Fruit fly (Drosophila melanogaster) whole organism, embryonic: ENCODE data around the gene CG15914.

ENCODE experiments used
- B-H1 ChIP-seq: fragments of 200-800 bp; sonication (Bioruptor generic); IDR thresholded peaks from 3 replicates; pipeline ENCODE4 v1.3.6; 2022; ENCODE audit warnings: missing biosample characterization, missing genetic modification characterization
- BEAF-32 ChIP-seq: fragments of 200-800 bp; sonication (Bioruptor generic); optimal IDR thresholded peaks from 3 replicates; lab custom pipeline; 2017; ENCODE audit warnings: missing biosample characterization, missing genetic modification characterization, mild to moderate bottlenecking, moderate library complexity, missing genetic modification reagents
- CG10267 ChIP-seq: fragments of 200-800 bp; sonication (Bioruptor generic); optimal IDR thresholded peaks from 2 replicates; lab custom pipeline; 2018; ENCODE audit warnings: missing biosample characterization, mild to moderate bottlenecking, missing genetic modification characterization, moderate library complexity
- CG13296 ChIP-seq: fragments of 200-800 bp; sonication (Bioruptor generic); optimal IDR thresholded peaks from 3 replicates; lab custom pipeline; 2018; ENCODE audit warnings: missing biosample characterization, mild to moderate bottlenecking, missing genetic modification characterization
- CG14860 ChIP-seq: fragments of 200-800 bp; sonication (Bioruptor generic); IDR thresholded peaks from 3 replicates; pipeline ENCODE4 v1.3.6; 2022; ENCODE audit warnings: missing biosample characterization, missing genetic modification characterization; ENCODE audit not compliant: partially characterized antibody
- CG14965 ChIP-seq: fragments of 200-800 bp; sonication (Bioruptor generic); optimal IDR thresholded peaks from 2 replicates; lab custom pipeline; 2016; ENCODE audit warnings: missing biosample characterization, missing genetic modification characterization, borderline replicate concordance
- CG15073 ChIP-seq: fragments of 200-800 bp; sonication (Bioruptor generic); optimal IDR thresholded peaks from 2 replicates; lab custom pipeline; 2016; ENCODE audit warnings: missing biosample characterization, missing genetic modification characterization
- CG15269 ChIP-seq: fragments of 200-800 bp; sonication (Bioruptor generic); optimal IDR thresholded peaks from 2 replicates; lab custom pipeline; 2018; ENCODE audit warnings: missing biosample characterization, mild to moderate bottlenecking, missing genetic modification characterization, moderate library complexity
- CG2889 ChIP-seq: fragments of 200-800 bp; sonication (Bioruptor generic); IDR thresholded peaks from 3 replicates; pipeline ENCODE4 v1.3.6; 2022; ENCODE audit warnings: missing biosample characterization, missing genetic modification characterization
- CG31224 ChIP-seq: fragments of 200-800 bp; sonication (Bioruptor generic); IDR thresholded peaks from 2 replicates; pipeline ENCODE4 v1.3.6; 2022; ENCODE audit warnings: missing biosample characterization, missing genetic modification characterization
- CG32772 ChIP-seq: fragments of 200-800 bp; sonication (Bioruptor generic); IDR thresholded peaks from 2 replicates; pipeline ENCODE4 v1.3.6; 2022; ENCODE audit warnings: missing biosample characterization, missing genetic modification characterization
- CG34224 ChIP-seq: fragments of 200-800 bp; sonication (Bioruptor generic); IDR thresholded peaks from 3 replicates; pipeline ENCODE4 v1.3.6; 2022; ENCODE audit warnings: missing biosample characterization, missing genetic modification characterization; ENCODE audit not compliant: partially characterized antibody
- CG3726 ChIP-seq: fragments of 200-800 bp; sonication (Bioruptor generic); IDR thresholded peaks from 3 replicates; pipeline ENCODE4, ENCODE4 v1.3.6; 2022; ENCODE audit warnings: missing biosample characterization, missing genetic modification characterization
- CG5953 ChIP-seq: fragments of 200-800 bp; sonication (Bioruptor generic); IDR thresholded peaks from 2 replicates; pipeline ENCODE4 v1.3.6; 2022; ENCODE audit warnings: missing biosample characterization, missing genetic modification characterization
- CG6175 ChIP-seq: fragments of 200-800 bp; sonication (Bioruptor generic); IDR thresholded peaks from 3 replicates; pipeline ENCODE4 v1.3.6; 2022; ENCODE audit warnings: missing biosample characterization, missing genetic modification characterization
- CG6791 ChIP-seq: fragments of 200-800 bp; sonication (Bioruptor generic); IDR thresholded peaks from 3 replicates; pipeline ENCODE4 v1.3.6; 2022; ENCODE audit warnings: missing biosample characterization, missing genetic modification characterization; ENCODE audit not compliant: partially characterized antibody
- CG7357 ChIP-seq: fragments of 200-800 bp; sonication (Bioruptor generic); IDR thresholded peaks from 3 replicates; pipeline ENCODE4 v1.3.6; 2022; ENCODE audit warnings: missing biosample characterization, missing genetic modification characterization
- CG9932 ChIP-seq: fragments of 200-800 bp; sonication (Bioruptor generic); IDR thresholded peaks from 2 replicates; pipeline ENCODE4 v1.3.6; 2022; ENCODE audit warnings: missing biosample characterization, missing genetic modification characterization
- CoRest ChIP-seq: fragments of 200-800 bp; sonication (Bioruptor generic); optimal IDR thresholded peaks from 3 replicates; lab custom pipeline; 2018; ENCODE audit warnings: missing biosample characterization, mild to moderate bottlenecking, missing genetic modification characterization, moderate library complexity
- Doc2 ChIP-seq: fragments of 200-800 bp; sonication (Bioruptor generic); IDR thresholded peaks from 2 replicates; pipeline ENCODE4 v1.3.6; 2022; ENCODE audit warnings: missing biosample characterization, missing genetic modification characterization
- E2f2 ChIP-seq: fragments of 200-800 bp; sonication (Bioruptor generic); IDR thresholded peaks from 2 replicates; pipeline ENCODE4 v1.3.6; 2022; ENCODE audit warnings: missing biosample characterization, missing genetic modification characterization
- HmgZ ChIP-seq: fragments of 200-800 bp; sonication (Bioruptor generic); optimal IDR thresholded peaks from 2 replicates; lab custom pipeline; 2018; ENCODE audit warnings: missing biosample characterization, mild to moderate bottlenecking, missing genetic modification characterization
- Hmx ChIP-seq: fragments of 200-800 bp; sonication (Bioruptor generic); optimal IDR thresholded peaks from 2 replicates; lab custom pipeline; 2016; ENCODE audit warnings: missing biosample characterization, missing genetic modification characterization
- MBD-R2 ChIP-seq: fragments of 200-800 bp; sonication (Bioruptor generic); IDR thresholded peaks from 2 replicates; pipeline ENCODE4 v1.3.6; 2022; ENCODE audit warnings: missing biosample characterization, missing genetic modification characterization
- NC2α ChIP-seq: fragments of 200-800 bp; sonication (Bioruptor generic); optimal IDR thresholded peaks from 2 replicates; lab custom pipeline; 2016; ENCODE audit warnings: missing biosample characterization, missing genetic modification characterization
- Oaz ChIP-seq: fragments of 200-800 bp; sonication (Bioruptor generic); IDR thresholded peaks from 2 replicates; pipeline ENCODE4 v1.3.6; 2022; ENCODE audit warnings: missing biosample characterization, missing genetic modification characterization
- Optix ChIP-seq: fragments of 200-800 bp; sonication (Bioruptor generic); IDR thresholded peaks from 3 replicates; pipeline ENCODE4 v1.3.6; 2022; ENCODE audit warnings: missing biosample characterization, missing genetic modification characterization
- Taf1 ChIP-seq: fragments of 200-800 bp; sonication (Bioruptor generic); IDR thresholded peaks from 2 replicates; pipeline ENCODE4 v1.3.6; 2022; ENCODE audit warnings: missing biosample characterization, missing genetic modification characterization
- Trl ChIP-seq, 3 experiments: fragments of >200 bp in 2 of 3; fragments of 200-800 bp in 1 of 3; sonication (Bioruptor generic) in 1 of 3; optimal IDR thresholded peaks; 2 replicates in 1 of 3; 3 replicates in 2 of 3; lab custom pipeline; 2016 to 2017; ENCODE audit warnings: missing biosample characterization in 1 of 3, missing genetic modification characterization in 1 of 3
- abd-A ChIP-seq: fragments of 200-800 bp; sonication (Bioruptor generic); optimal IDR thresholded peaks from 3 replicates; lab custom pipeline; 2019; ENCODE audit warnings: missing biosample characterization, mild to moderate bottlenecking, missing genetic modification characterization, moderate library complexity
- ac ChIP-seq: fragments of 200-800 bp; sonication (Bioruptor generic); optimal IDR thresholded peaks from 3 replicates; lab custom pipeline; 2017; ENCODE audit warnings: missing biosample characterization, mild to moderate bottlenecking, missing genetic modification characterization
- ase ChIP-seq: fragments of 200-800 bp; sonication (Bioruptor generic); IDR thresholded peaks from 3 replicates; pipeline ENCODE4 v1.3.6; 2022; ENCODE audit warnings: missing biosample characterization, missing genetic modification characterization
- btn ChIP-seq: fragments of 200-800 bp; sonication (Bioruptor generic); optimal IDR thresholded peaks from 2 replicates; lab custom pipeline; 2016; ENCODE audit warnings: missing biosample characterization, missing genetic modification characterization
- caup ChIP-seq: fragments of 200-800 bp; sonication (Bioruptor generic); optimal IDR thresholded peaks from 3 replicates; lab custom pipeline; 2017; ENCODE audit warnings: missing biosample characterization, mild to moderate bottlenecking, missing genetic modification characterization, moderate library complexity; ENCODE audit not compliant: severe bottlenecking
- ci ChIP-seq: fragments of 200-800 bp; sonication (Bioruptor generic); IDR thresholded peaks from 3 replicates; pipeline ENCODE4 v1.3.6; 2022; ENCODE audit warnings: missing biosample characterization, missing genetic modification characterization
- gem ChIP-seq: fragments of 200-800 bp; sonication (Bioruptor generic); optimal IDR thresholded peaks from 2 replicates; lab custom pipeline; 2019; ENCODE audit warnings: missing biosample characterization, mild to moderate bottlenecking, missing genetic modification characterization, moderate library complexity
- hbn ChIP-seq: fragments of 200-800 bp; sonication (Bioruptor generic); IDR thresholded peaks from 2 replicates; pipeline ENCODE4 v1.3.6; 2022; ENCODE audit warnings: missing biosample characterization, missing genetic modification characterization; ENCODE audit not compliant: partially characterized antibody
- hth ChIP-seq: fragments of >200 bp; optimal IDR thresholded peaks from 2 replicates; lab custom pipeline; 2017; ENCODE audit warnings: inconsistent platforms
- org-1 ChIP-seq: fragments of 200-800 bp; sonication (Bioruptor generic); optimal IDR thresholded peaks from 2 replicates; lab custom pipeline; 2017; ENCODE audit warnings: missing biosample characterization, missing genetic modification characterization
- salm ChIP-seq: fragments of 200-800 bp; sonication (Bioruptor generic); optimal IDR thresholded peaks from 2 replicates; lab custom pipeline; 2018; ENCODE audit warnings: missing biosample characterization, mild to moderate bottlenecking, missing genetic modification characterization
- vnd ChIP-seq: fragments of 200-800 bp; sonication (Bioruptor generic); IDR thresholded peaks from 3 replicates; pipeline ENCODE4 v1.3.6; 2022; ENCODE audit warnings: missing biosample characterization, missing genetic modification characterization; ENCODE audit not compliant: partially characterized antibody
- zen2 ChIP-seq: fragments of 200-800 bp; sonication (Bioruptor generic); IDR thresholded peaks from 3 replicates; pipeline ENCODE4 v1.3.6; 2022; ENCODE audit warnings: missing biosample characterization, missing genetic modification characterization; ENCODE audit not compliant: partially characterized antibody

Gene CG15914

dm6 chrX:15867863-15868262, 14.6 kb downstream of the CG15914 start, which contains the start of gene Gapdh2 (continued):
- TF ChIP-seq CG15073 (GFP tag; lab: Kevin White, UChicago) (peak; percentile 84), CoRest (tag; lab: Kevin White, UChicago) (peak; percentile 100), zen2 (GFP tag; lab: Robert Waterston, UW) (no peak), CG34224 (GFP tag; lab: Robert Waterston, UW) (no peak), CG13296 (GFP tag; lab: Kevin White, UChicago) (peak; percentile 100), hbn (no peak), vnd (GFP tag; lab: Robert Waterston, UW) (no peak), CG6791 (GFP tag; lab: Robert Waterston, UW) (no peak), abd-A (tag; lab: Kevin White, UChicago) (peak; percentile 100), MBD-R2 (peak; percentile 99), CG5953 (peak; percentile 99), NC2α (GFP tag; lab: Kevin White, UChicago) (peak; percentile 90), gem (tag; lab: Kevin White, UChicago) (peak; percentile 99), CG14860 (GFP tag; lab: Robert Waterston, UW) (no peak), CG7357 (peak; percentile 94), CG14965 (peak; percentile 76), Oaz (GFP tag; lab: Robert Waterston, UW) (peak; percentile 99), ac (GFP tag; lab: Kevin White, UChicago) (peak; percentile 87), Trl (optimal IDR thresholded peaks at IDR 0.05; lab: Kevin White, UChicago) (peak; percentile 35 to 79), Trl (GFP tag; optimal IDR thresholded peaks at IDR 0.05; lab: Kevin White, UChicago) (peak; percentile 95), hth (lab: Kevin White, UChicago) (no peak), Optix (GFP tag; lab: Robert Waterston, UW) (no peak; the same call in 2 of the 3 replicates), CG2889 (GFP tag; lab: Robert Waterston, UW) (peak; percentile 98), Taf1 (GFP tag; lab: Robert Waterston, UW) (peak; percentile 98), CG9932 (GFP tag; lab: Robert Waterston, UW) (peak; percentile 99), org-1 (peak; percentile 99), Doc2 (GFP tag; lab: Robert Waterston, UW) (no peak; the same call in 1 of the 2 replicates), HmgZ (tag; lab: Kevin White, UChicago) (peak; percentile 100), CG15269 (tag; lab: Kevin White, UChicago) (peak; percentile 100), Hmx (GFP tag; lab: Kevin White, UChicago) (peak; percentile 94), caup (GFP tag; lab: Kevin White, UChicago) (peak; percentile 100), CG3726 (peak; percentile 97; the same call in 1 of the 3 replicates), salm (tag; lab: Kevin White, UChicago) (peak; percentile 100), B-H1 (peak; percentile 99), ase (GFP tag; lab: Robert Waterston, UW) (peak; percentile 99), CG32772 (GFP tag; lab: Robert Waterston, UW) (peak; percentile 98), ci (GFP tag; lab: Robert Waterston, UW) (peak; percentile 100), CG31224 (GFP tag; lab: Robert Waterston, UW) (peak; percentile 97), BEAF-32 (peak; percentile 38), CG10267 (peak; percentile 98), CG6175 (peak; percentile 98), btn (GFP tag; lab: Kevin White, UChicago) (peak; percentile 92), E2f2 (GFP tag; lab: Robert Waterston, UW) (peak; percentile 92)
